Worm (Caenorhabditis elegans): Measurements from ENCODE around the gene nlp-80.

- no peak for TF ChIP-seq ama-1 (optimal IDR thresholded peaks at IDR 0.05)
- TF ChIP-seq lin-35 (GFP tag; optimal IDR thresholded peaks at IDR 0.05): no peak
- TF ChIP-seq unc-62 (GFP tag; optimal IDR thresholded peaks at IDR 0.05): no peak
- no peak for TF ChIP-seq nhr-12 (tag; optimal IDR thresholded peaks at IDR 0.05)
- no peak for TF ChIP-seq ceh-82 (tag; optimal IDR thresholded peaks at IDR 0.05)
- no peak for TF ChIP-seq unc-130 (tag; optimal IDR thresholded peaks at IDR 0.05)
- no peak for TF ChIP-seq skn-1 (tag; optimal IDR thresholded peaks at IDR 0.05)
These were observed at the start of gene nlp-80 for ce11 chrV:11065513-11065912.

All from whole organism, L1 larva.